Fruit fly (Drosophila melanogaster): Measurements from ENCODE around the gene Dph2.

The Dph2 gene

DNA sequence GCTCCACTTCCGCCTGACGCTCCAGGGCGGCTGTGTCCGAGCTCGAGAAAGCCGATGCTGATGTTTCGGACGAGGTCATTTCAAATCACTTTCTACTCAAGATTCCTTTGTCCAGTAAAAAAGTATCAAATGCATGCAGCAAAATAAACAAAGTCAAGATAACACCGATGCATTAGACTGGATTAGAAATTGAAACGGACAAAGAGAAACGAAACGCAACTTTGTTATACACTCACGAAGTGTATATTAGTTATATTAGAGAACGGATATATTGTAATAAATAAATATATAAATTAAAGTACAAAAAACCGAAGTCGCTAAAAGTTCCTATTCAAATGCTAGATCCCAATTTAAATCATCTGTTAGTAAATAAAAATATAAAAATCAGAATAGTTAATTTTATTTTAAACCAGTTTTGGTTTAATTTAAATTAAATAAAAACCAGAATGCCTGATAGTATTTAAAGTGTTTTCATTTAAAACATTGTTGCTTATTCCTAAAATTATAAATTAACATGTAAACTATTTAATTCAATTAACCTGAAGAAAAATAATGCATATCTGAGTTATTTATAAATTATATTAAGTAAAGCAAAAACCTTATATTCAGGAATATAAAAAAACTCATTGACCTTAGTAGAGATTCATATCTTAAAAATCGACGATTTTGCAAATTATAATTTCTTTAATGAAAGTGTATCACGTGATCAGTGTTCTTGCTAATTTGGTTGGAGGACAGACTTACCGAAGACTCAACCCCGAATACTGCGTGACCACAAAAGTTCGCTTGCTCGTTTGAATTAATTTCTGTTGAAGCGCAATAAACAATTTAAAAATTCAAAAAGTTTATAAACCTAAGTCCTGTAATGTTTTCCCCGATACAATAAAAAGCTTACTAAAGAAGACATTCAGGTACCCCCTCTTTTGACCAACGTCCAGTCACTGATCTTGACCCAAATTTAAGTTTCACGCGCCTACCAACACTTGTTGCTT lies at the start of gene Dph2:
TSS of gene Dph2 (minus strand) at position 164 of the 992 bp plus-strand sequence.
- peak; percentile 76 for TF ChIP-seq CG4496 (GFP tag; IDR thresholded peaks at IDR 0.05)
- peak; percentile 44 for TF ChIP-seq CG15710 (tag; optimal IDR thresholded peaks at IDR 0.05)
- TF ChIP-seq CG14655 (GFP tag; optimal IDR thresholded peaks at IDR 0.05), result no peak
- peak; percentile 75 for TF ChIP-seq CG32121 (GFP tag; IDR thresholded peaks at IDR 0.05)
- TF ChIP-seq Pif1A (GFP tag; optimal IDR thresholded peaks at IDR 0.05), result no peak
- peak; percentile 36 for TF ChIP-seq CG17806 (tag; optimal IDR thresholded peaks at IDR 0.05)
- no peak for TF ChIP-seq CG10348 (GFP tag; IDR thresholded peaks at IDR 0.05)
- peak; percentile 54 for TF ChIP-seq Ets98B (GFP tag; IDR thresholded peaks at IDR 0.05)
- no peak for TF ChIP-seq CG34367 (tag; optimal IDR thresholded peaks at IDR 0.05)
- TF ChIP-seq rn (GFP tag; IDR thresholded peaks at IDR 0.05), result peak; percentile 59
- peak; percentile 48 for TF ChIP-seq CG8159 (tag; optimal IDR thresholded peaks at IDR 0.05)
- peak; percentile 72 for TF ChIP-seq CG12605 (GFP tag; IDR thresholded peaks at IDR 0.05)
- peak; percentile 49 for TF ChIP-seq CG8301 (tag; optimal IDR thresholded peaks at IDR 0.05)
- TF ChIP-seq CG9948 (tag; optimal IDR thresholded peaks at IDR 0.05), result peak; percentile 40

DNA sequence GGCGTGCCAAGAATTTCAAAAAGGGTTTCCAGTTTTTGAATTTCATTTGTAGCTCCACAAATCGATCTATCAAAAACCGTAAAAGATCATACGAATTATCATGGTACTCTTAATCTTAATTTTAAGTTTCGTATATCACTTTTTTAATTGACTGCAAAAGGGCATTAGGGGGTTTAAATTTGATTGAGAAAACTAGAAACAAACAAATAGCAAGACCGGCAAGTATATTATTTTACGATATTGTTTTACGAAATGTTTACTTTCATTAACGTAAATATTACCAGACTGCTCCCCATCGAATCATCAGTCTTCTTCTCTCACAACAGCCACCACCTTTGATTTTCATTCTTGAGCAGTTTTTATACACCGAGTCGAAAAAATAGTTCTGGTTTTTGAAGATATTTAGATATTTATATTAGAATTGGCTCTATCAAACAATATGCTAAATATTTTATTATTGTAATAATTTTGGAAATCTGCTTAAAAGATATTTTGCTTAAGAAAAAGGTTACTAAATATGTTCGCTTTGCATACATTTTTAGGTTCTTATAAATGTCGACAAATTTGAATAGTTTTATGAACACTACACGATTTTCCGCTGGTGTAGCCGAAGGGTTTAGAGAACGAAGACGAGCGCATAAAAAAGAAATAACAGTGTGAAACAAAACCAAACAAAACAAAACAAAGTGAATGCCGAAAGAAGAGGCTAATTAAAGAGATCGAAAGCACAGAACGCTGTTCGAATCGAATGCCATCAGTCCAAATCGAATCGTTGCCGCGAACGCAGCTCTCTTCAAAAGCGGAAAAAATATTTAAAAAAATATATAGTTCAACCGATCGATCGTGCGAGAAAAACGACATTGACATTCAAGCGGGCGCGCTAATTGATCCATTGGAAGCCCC lies 24.4 kb upstream of the Dph2 start, which contains the start of gene Sdr:
TSS of gene Sdr (plus strand) at position 702 of the 903 bp plus-strand sequence.
- TF ChIP-seq CG34367 (tag; optimal IDR thresholded peaks at IDR 0.05), result peak; percentile 50
- TF ChIP-seq rn (GFP tag; IDR thresholded peaks at IDR 0.05), result peak; percentile 24; the same call in 1 of the 2 replicates
- TF ChIP-seq EcR (GFP tag; optimal IDR thresholded peaks at IDR 0.05), result no peak
- TF ChIP-seq CG12605 (GFP tag; IDR thresholded peaks at IDR 0.05), result no peak; the same call in 1 of the 2 replicates
- TF ChIP-seq D1 (tag; optimal IDR thresholded peaks at IDR 0.05), result no peak
- TF ChIP-seq CG17806 (tag; optimal IDR thresholded peaks at IDR 0.05), result no peak
- peak; percentile 62 for TF ChIP-seq CG9948 (tag; optimal IDR thresholded peaks at IDR 0.05)
- TF ChIP-seq CG14655 (GFP tag; optimal IDR thresholded peaks at IDR 0.05), result peak; percentile 36
- TF ChIP-seq Pif1B (GFP tag; optimal IDR thresholded peaks at IDR 0.05), result peak; percentile 4
- TF ChIP-seq Pif1A (GFP tag; optimal IDR thresholded peaks at IDR 0.05), result peak; percentile 25
- TF ChIP-seq CG15710 (tag; optimal IDR thresholded peaks at IDR 0.05), result peak; percentile 68
- TF ChIP-seq CG8301 (tag; optimal IDR thresholded peaks at IDR 0.05), result no peak
- TF ChIP-seq gl (tag; optimal IDR thresholded peaks at IDR 0.05), result peak; percentile 22
- peak; percentile 69 for TF ChIP-seq CG8159 (tag; optimal IDR thresholded peaks at IDR 0.05)
- peak; percentile 38 for TF ChIP-seq Snoo (tag; optimal IDR thresholded peaks at IDR 0.05)
- TF ChIP-seq Ets98B (GFP tag; IDR thresholded peaks at IDR 0.05), result no peak
- no peak for TF ChIP-seq CG13204 (GFP tag; optimal IDR thresholded peaks at IDR 0.05)

DNA sequence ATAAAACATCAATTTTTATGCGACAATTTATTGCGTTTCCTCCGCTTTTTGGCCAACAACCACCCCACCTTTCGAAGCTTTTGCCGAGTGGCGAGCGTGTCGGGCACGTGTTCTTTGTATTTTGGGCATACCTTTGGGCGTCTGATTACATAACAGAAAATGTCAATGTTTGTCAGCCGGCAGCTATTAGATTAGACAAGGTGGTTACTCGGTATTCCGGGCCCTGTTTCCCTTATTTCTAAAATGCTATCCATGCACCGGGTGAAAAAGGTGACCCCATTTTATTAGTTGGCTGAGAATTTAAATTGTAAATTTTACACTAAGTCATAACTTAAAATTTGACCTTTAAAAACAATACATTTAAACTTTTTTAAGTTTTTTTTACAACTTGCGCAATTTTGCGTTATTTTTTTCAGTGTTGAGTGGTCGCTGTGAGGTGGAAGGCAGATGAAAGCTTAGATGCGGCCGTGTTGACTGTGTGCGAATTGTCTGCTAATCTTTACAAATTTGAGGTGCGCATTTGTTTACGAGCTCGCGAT lies 18.8 kb upstream of the Dph2 start:
- no peak for TF ChIP-seq gl (tag; optimal IDR thresholded peaks at IDR 0.05)

DNA sequence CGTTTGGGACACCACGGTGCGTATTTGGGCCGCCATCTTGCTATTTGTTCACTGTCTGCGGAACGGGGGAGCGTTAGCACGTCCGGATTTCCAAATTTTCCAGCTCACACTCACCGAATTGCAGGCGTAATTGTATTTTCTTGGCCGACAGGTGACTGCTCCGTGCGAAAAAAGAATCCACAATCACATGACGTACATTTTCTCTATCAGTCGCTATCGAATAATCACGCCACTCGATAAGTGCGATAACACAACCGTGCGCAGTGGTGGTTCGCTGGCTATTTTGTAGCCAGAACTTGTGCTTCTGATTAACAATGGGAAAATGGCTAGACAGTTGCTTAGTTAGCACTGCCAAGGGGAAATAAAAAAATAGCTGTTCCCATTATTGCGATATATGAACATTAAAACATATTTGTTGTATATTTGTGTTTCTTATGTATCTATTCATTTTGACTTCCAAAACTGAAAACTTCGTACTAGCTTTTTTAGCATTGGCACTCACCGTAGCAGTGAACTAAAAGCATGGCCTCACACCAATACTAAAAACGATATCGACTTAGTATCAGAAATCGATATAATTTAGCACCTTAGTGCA lies 10.2 kb upstream of the Dph2 start, which contains the start of gene VhaPPA1-1:
TSS of gene VhaPPA1-1 (minus strand) at position 225 of the 595 bp plus-strand sequence.
- TF ChIP-seq CG4496 (GFP tag; IDR thresholded peaks at IDR 0.05) (no peak), CG8301 (tag; optimal IDR thresholded peaks at IDR 0.05) (no peak), rn (GFP tag; IDR thresholded peaks at IDR 0.05) (no peak), Pif1A (GFP tag; optimal IDR thresholded peaks at IDR 0.05) (no peak), CG10348 (GFP tag; IDR thresholded peaks at IDR 0.05) (no peak), gl (tag; optimal IDR thresholded peaks at IDR 0.05) (no peak), CG8159 (tag; optimal IDR thresholded peaks at IDR 0.05) (no peak)

DNA sequence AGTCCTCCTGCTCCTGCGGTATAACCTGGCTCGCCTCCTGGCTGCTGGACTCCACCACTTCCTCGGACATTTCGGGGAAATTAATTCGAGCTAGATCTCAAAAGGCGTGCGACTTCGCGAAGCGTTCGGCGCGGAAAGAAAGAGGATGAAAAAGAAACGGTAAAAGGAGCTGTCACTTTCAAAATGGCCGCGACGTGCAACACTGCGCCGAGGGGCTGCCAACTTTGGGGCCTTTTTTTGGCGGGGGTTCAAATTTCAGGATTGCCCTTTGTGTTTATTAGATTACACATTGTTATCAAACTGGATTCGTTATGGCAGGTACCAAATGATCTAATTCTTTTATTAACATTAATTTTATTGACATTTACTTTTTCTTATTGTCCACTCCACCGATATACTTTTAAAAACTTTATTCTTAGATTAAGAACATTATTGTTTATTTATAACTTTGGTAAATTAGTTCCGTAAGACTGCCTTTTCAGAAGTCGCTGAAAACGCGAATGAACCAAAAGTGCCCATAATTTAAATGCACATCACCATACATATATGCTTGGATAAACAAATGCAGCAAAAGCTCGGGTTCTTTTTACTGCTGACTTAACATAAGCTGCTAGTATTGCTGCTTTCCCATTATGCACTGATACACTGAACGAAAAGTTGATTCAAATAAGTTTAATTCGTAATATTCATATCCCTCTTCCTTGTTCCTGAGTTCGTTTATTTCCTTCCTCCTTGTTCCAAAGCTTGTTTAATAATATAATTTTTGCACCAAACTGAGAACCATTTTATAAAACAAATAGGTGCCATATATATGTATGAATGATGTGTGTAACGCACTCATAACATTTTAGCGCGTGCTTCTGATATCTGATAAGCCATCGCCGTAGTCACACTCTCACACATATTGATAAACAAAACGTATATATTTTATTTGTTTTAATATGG lies 7.9 kb upstream of the Dph2 start, which contains the start of gene RpS5b:
TSS of gene RpS5b (minus strand) at position 156 of the 945 bp plus-strand sequence.
- TF ChIP-seq Snoo (tag; optimal IDR thresholded peaks at IDR 0.05) (peak; percentile 7), CG34367 (tag; optimal IDR thresholded peaks at IDR 0.05) (no peak)
